Worm (Caenorhabditis elegans) whole organism, midembryonic: ENCODE measurements around the gene tag-281.

Experiments used
- T22C8.4 ChIP-seq: fragments of 200-800 bp; sonication (Bioruptor generic); IDR thresholded peaks from 2 replicates; pipeline ENCODE4 v1.3.6; 2022; ENCODE audit warnings: missing genetic modification characterization, missing compliant biosample characterization
- cog-1 ChIP-seq: sonication (generic microtip); optimal IDR thresholded peaks from 2 replicates; lab custom pipeline; 2016; ENCODE audit warnings: missing genetic modification characterization, missing compliant biosample characterization
- flt-1 ChIP-seq: fragments of 200-800 bp; sonication (Bioruptor generic); IDR thresholded peaks from 2 replicates; pipeline ENCODE4 v1.3.6; 2022; ENCODE audit warnings: missing genetic modification characterization, missing compliant biosample characterization
- klf-2 ChIP-seq: fragments of 200-800 bp; sonication (Bioruptor generic); conservative IDR thresholded peaks from 2 replicates; pipeline ENCODE4 v1.3.6; 2022; ENCODE audit warnings: missing genetic modification reagents, missing genetic modification characterization, missing compliant biosample characterization
- med-1 ChIP-seq: sonication (generic microtip); optimal IDR thresholded peaks from 2 replicates; lab custom pipeline; 2017; ENCODE audit warnings: missing genetic modification characterization, mild to moderate bottlenecking, missing compliant biosample characterization, antibody characterized with exemption, missing genetic modification reagents; ENCODE audit not compliant: insufficient read depth
- ref-1 ChIP-seq: fragments of 200-800 bp; sonication (Bioruptor generic); conservative IDR thresholded peaks from 2 replicates; pipeline ENCODE4 v1.3.6; 2022; ENCODE audit warnings: missing genetic modification reagents, missing genetic modification characterization, missing compliant biosample characterization
- tab-1 ChIP-seq: fragments of 200-800 bp; sonication (Bioruptor generic); IDR thresholded peaks from 2 replicates; pipeline ENCODE4 v1.3.6; 2022; ENCODE audit warnings: missing genetic modification characterization, missing compliant biosample characterization
- ztf-23 ChIP-seq: fragments of 200-800 bp; sonication (Bioruptor generic); IDR thresholded peaks from 2 replicates; pipeline ENCODE4 v1.3.6; 2022; ENCODE audit warnings: missing genetic modification reagents, missing genetic modification characterization, missing compliant biosample characterization
- ztf-29 ChIP-seq: fragments of 200-800 bp; sonication (Bioruptor generic); IDR thresholded peaks from 2 replicates; pipeline ENCODE4 v1.3.6; 2022; ENCODE audit warnings: missing genetic modification reagents, missing genetic modification characterization, missing compliant biosample characterization

tag-281 gene

DNA sequence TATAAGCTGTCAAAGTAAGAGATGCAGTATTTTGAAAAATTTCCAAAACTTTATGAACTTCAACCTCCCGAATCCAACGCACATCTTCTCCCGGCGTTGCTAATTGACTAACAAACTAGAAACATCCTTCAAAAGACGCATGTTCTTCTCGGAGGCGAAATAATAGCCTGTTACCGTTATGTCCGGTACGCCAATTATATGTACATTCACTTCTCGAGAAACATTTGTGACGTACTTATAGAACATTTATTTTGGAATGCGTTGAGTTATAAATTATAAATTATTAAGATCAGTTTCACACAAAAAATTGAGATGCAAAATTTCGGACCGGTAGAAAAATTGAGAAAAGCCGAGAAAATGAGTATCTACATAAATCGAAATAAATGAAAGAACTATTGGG is 37.4 kb downstream of the tag-281 start, which contains the start of gene T21B4.3:
Gene T21B4.3 (minus strand): TSS at position 101 of the 400 bp plus-strand sequence.
- TF ChIP-seq flt-1 (no peak), tab-1 (GFP tag; lab: Robert Waterston, UW) (no peak), ztf-29 (GFP tag; lab: Robert Waterston, UW) (no peak), T22C8.4 (GFP tag; lab: Robert Waterston, UW) (no peak), klf-2 (no peak), med-1 (GFP tag; lab: Kevin White, UChicago) (no peak), cog-1 (tag; lab: Kevin White, UChicago) (no peak)

DNA sequence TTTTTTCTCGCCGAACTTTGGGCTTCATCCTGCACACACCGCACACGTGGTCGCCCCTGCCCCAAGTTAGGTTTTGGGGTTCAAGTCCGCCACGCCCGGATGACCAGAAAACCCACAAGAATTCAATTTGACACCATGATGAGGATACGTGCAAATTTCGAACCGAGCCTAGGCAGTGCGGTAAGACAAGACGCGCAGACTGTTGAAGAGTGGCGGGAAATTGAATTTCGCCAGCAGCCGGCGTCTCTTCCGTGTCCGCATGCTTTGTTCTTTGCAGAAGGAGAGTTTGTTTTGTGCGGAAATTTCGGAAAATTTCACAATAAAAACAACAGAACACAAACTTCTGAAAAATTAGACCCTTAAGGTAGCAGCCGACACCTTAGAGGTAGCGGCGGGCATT is 40.4 kb downstream of the tag-281 start:
- TF ChIP-seq ref-1 (GFP tag; lab: Robert Waterston, UW) (no peak), flt-1 (no peak), ztf-23 (GFP tag; lab: Robert Waterston, UW) (no peak), klf-2 (no peak), T22C8.4 (GFP tag; lab: Robert Waterston, UW) (no peak), ztf-29 (GFP tag; lab: Robert Waterston, UW) (no peak), cog-1 (tag; lab: Kevin White, UChicago) (no peak)

ce11 chrII:12502784-12503183 is 43.2 kb downstream of the tag-281 start, which contains the start of gene ador-1:
TSS of gene ador-1 (minus strand) at chrII:12502884.
- TF ChIP-seq tab-1 (GFP tag; lab: Robert Waterston, UW) (no peak), klf-2 (no peak), ztf-29 (GFP tag; lab: Robert Waterston, UW) (no peak), flt-1 (no peak)

DNA sequence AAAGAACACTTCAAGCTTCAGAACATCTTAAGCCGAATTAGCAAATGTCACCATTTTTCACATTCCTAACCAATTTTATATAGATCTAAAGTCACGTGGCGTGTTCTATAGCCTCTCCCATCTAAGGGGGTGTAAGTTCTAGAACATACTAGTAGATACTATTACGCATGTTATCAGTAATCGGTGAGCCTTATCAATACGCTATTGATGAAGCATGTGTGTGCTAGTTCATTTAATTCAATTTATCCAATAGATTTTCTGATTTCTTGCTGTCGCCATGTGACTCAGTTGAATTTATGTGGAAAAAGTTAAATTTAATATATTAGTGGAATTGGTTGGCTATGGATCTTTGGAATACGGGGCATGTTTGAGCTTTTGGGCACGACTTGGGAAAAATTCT is 47.0 kb downstream of the tag-281 start:
- TF ChIP-seq cog-1 (tag; lab: Kevin White, UChicago) = no peak
- no peak for TF ChIP-seq ztf-23 (GFP tag; lab: Robert Waterston, UW)
- no peak for TF ChIP-seq klf-2
- no peak for TF ChIP-seq ztf-29 (GFP tag; lab: Robert Waterston, UW)
- TF ChIP-seq flt-1 = no peak
- TF ChIP-seq T22C8.4 (GFP tag; lab: Robert Waterston, UW) = no peak
- TF ChIP-seq ref-1 (GFP tag; lab: Robert Waterston, UW) = no peak
- TF ChIP-seq med-1 (GFP tag; lab: Kevin White, UChicago) = no peak
- TF ChIP-seq tab-1 (GFP tag; lab: Robert Waterston, UW) = no peak

ce11 chrII:12507038-12507437 is 47.5 kb downstream of the tag-281 start, which contains the start of gene srh-68:
TSS of gene srh-68 (plus strand) at chrII:12507338.
- no peak for TF ChIP-seq flt-1
- TF ChIP-seq ztf-29 (GFP tag; lab: Robert Waterston, UW) = no peak
- TF ChIP-seq tab-1 (GFP tag; lab: Robert Waterston, UW) = no peak
- TF ChIP-seq ztf-23 (GFP tag; lab: Robert Waterston, UW) = no peak
- no peak for TF ChIP-seq klf-2
- no peak for TF ChIP-seq T22C8.4 (GFP tag; lab: Robert Waterston, UW)
- TF ChIP-seq med-1 (GFP tag; lab: Kevin White, UChicago) = no peak

- TF ChIP-seq klf-2 (no peak), ztf-29 (GFP tag; lab: Robert Waterston, UW) (no peak), med-1 (GFP tag; lab: Kevin White, UChicago) (no peak), cog-1 (tag; lab: Kevin White, UChicago) (no peak), ref-1 (GFP tag; lab: Robert Waterston, UW) (no peak), flt-1 (no peak), tab-1 (GFP tag; lab: Robert Waterston, UW) (no peak), T22C8.4 (GFP tag; lab: Robert Waterston, UW) (no peak), ztf-23 (GFP tag; lab: Robert Waterston, UW) (no peak)
These were observed 49.1 kb downstream of the tag-281 start, which contains the start of gene srh-67 for ce11 chrII:12508650-12509049. TSS of gene srh-67 (plus strand) at chrII:12508950.
